Worm (Caenorhabditis elegans): ENCODE measurements around the gene insc-1.

insc-1 gene

DNA sequence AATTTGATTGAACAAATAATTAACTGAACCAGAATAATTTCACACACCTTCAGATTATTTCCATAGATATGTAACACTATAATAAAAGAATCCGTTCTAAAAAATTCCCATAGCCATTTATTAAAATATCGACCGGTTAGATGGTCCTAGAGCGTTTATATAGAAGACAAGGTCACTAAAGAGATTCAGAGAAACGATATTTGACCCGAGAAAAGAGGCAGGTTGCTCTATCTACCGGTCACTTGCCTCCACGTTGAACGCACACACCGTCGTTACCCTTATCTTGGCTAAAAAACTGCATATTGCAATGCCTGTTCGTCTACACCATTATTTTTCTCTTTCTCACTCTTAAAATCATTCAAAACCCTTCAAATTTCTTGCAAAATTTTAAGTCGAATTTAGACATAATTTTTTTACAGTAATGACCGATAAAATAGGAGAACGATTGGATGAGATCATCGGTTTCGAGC, 22.5 kb downstream of the insc-1 start, which contains the start of gene C07D10.5:
C07D10.5 (plus strand) TSS at position 420 of the 470 bp plus-strand sequence.
- no peak for TF ChIP-seq ceh-36 (tag; optimal IDR thresholded peaks at IDR 0.05)
- no peak for TF ChIP-seq F13C5.2 (tag; optimal IDR thresholded peaks at IDR 0.05)
- TF ChIP-seq ama-1 (optimal IDR thresholded peaks at IDR 0.05), result no peak
- no peak for TF ChIP-seq flt-1 (GFP tag; IDR thresholded peaks at IDR 0.05)
- TF ChIP-seq hnd-1 (tag; optimal IDR thresholded peaks at IDR 0.05), result no peak
- TF ChIP-seq tra-4 (tag; optimal IDR thresholded peaks at IDR 0.05), result no peak
- TF ChIP-seq tbx-11 (GFP tag; IDR thresholded peaks at IDR 0.05), result no peak
- TF ChIP-seq ceh-13 (GFP tag; optimal IDR thresholded peaks at IDR 0.05), result no peak
- TF ChIP-seq tbx-37 (GFP tag; conservative IDR thresholded peaks at IDR 0.05), result no peak
- TF ChIP-seq hmbx-1 (tag; optimal IDR thresholded peaks at IDR 0.05), result no peak
- no peak for TF ChIP-seq B0310.2 (tag; optimal IDR thresholded peaks at IDR 0.05)
- TF ChIP-seq aly-1 (tag; optimal IDR thresholded peaks at IDR 0.05), result no peak
- no peak for TF ChIP-seq scrt-1 (GFP tag; IDR thresholded peaks at IDR 0.05)

DNA sequence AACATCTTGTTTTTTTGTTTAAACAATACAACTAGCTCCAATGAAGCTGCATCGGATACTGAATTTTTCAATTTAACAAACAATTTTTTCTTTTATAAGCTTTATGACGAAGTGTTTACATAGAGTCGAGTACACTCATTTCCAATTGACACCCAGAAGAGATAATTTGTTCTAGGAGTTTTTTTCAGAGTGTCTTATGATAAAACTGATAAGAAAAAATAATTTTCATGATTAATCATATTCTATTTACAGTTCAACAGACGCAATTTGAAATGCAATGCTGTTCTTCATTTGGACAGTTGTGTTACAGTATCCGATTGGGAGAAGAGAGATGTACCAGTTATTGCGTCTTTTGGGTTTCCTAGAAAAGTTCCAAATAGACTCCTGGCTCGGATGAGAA, 23.3 kb downstream of the insc-1 start:
- TF ChIP-seq F13C5.2 (tag; optimal IDR thresholded peaks at IDR 0.05), result no peak
- TF ChIP-seq sea-1 (GFP tag; conservative IDR thresholded peaks at IDR 0.05), result no peak
- no peak for TF ChIP-seq flt-1 (GFP tag; IDR thresholded peaks at IDR 0.05)
- no peak for TF ChIP-seq ceh-13 (GFP tag; optimal IDR thresholded peaks at IDR 0.05)
- no peak for TF ChIP-seq hmg-4 (GFP tag; optimal IDR thresholded peaks at IDR 0.05)
- no peak for TF ChIP-seq tbx-11 (GFP tag; IDR thresholded peaks at IDR 0.05)
- TF ChIP-seq hmbx-1 (tag; optimal IDR thresholded peaks at IDR 0.05), result no peak
- no peak for TF ChIP-seq ama-1 (optimal IDR thresholded peaks at IDR 0.05)
- no peak for TF ChIP-seq tbx-37 (GFP tag; conservative IDR thresholded peaks at IDR 0.05)
- TF ChIP-seq ceh-36 (tag; optimal IDR thresholded peaks at IDR 0.05), result no peak
- TF ChIP-seq pes-1 (GFP tag; IDR thresholded peaks at IDR 0.05), result no peak

DNA sequence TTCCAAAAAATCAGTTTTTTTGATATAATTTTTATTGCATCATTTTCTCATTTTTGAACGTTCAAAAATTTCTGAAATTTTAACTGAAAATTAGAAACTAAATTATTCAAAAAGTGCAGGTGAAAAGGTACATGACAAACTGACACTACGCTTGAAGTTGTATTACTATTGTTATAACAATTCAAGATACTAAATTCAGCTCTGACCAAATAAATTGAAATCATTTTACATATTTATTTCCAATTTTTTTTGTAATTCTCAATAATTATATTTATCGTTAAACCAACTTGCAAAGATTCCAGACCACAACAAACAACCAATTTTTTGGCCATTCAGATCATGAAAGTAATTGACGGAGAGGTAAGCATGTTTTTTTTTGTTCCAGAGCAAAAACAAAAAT, 26.7 kb downstream of the insc-1 start, which contains the start of gene sre-3:
sre-3 (plus strand) TSS at position 301 of the 400 bp plus-strand sequence.
- TF ChIP-seq tbx-11 (GFP tag; IDR thresholded peaks at IDR 0.05), result no peak
- no peak for TF ChIP-seq flt-1 (GFP tag; IDR thresholded peaks at IDR 0.05)
- no peak for TF ChIP-seq hnd-1 (tag; optimal IDR thresholded peaks at IDR 0.05)

DNA sequence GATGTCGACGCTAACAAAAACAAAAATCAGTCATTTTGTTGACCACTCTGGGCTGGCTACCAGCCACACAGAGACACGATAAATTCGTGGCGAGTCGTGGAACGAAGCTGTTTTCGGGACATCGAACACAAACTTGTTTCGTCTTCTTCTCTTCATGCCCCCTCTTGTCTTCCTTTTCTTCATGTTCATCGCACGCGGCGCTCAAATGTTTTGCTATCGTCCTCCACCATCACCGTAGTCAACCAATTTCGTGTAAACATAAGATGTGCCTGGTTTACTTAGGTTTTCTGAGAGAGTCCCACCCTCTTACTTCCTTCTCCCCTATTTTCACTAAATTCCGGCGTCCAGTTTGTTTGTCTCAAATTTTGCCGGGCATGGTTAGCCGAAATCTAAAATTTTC, 31.6 kb downstream of the insc-1 start:
- TF ChIP-seq ama-1 (optimal IDR thresholded peaks at IDR 0.05), result no peak
- TF ChIP-seq ets-7 (tag; optimal IDR thresholded peaks at IDR 0.05), result no peak
- TF ChIP-seq ceh-13 (GFP tag; optimal IDR thresholded peaks at IDR 0.05), result no peak
- no peak for TF ChIP-seq hmg-4 (GFP tag; optimal IDR thresholded peaks at IDR 0.05)
- no peak for TF ChIP-seq tbx-37 (GFP tag; conservative IDR thresholded peaks at IDR 0.05)
- no peak for TF ChIP-seq tra-4 (tag; optimal IDR thresholded peaks at IDR 0.05)
- TF ChIP-seq B0310.2 (tag; optimal IDR thresholded peaks at IDR 0.05), result no peak
- TF ChIP-seq F13C5.2 (tag; optimal IDR thresholded peaks at IDR 0.05), result no peak
- no peak for TF ChIP-seq scrt-1 (GFP tag; IDR thresholded peaks at IDR 0.05)
- TF ChIP-seq ceh-36 (tag; optimal IDR thresholded peaks at IDR 0.05), result no peak
- TF ChIP-seq hnd-1 (tag; optimal IDR thresholded peaks at IDR 0.05), result no peak
- TF ChIP-seq aly-1 (tag; optimal IDR thresholded peaks at IDR 0.05), result no peak
- TF ChIP-seq flt-1 (GFP tag; IDR thresholded peaks at IDR 0.05), result no peak
- TF ChIP-seq hmbx-1 (tag; optimal IDR thresholded peaks at IDR 0.05), result no peak
- TF ChIP-seq tbx-11 (GFP tag; IDR thresholded peaks at IDR 0.05), result no peak
- TF ChIP-seq pes-1 (GFP tag; IDR thresholded peaks at IDR 0.05), result no peak

DNA sequence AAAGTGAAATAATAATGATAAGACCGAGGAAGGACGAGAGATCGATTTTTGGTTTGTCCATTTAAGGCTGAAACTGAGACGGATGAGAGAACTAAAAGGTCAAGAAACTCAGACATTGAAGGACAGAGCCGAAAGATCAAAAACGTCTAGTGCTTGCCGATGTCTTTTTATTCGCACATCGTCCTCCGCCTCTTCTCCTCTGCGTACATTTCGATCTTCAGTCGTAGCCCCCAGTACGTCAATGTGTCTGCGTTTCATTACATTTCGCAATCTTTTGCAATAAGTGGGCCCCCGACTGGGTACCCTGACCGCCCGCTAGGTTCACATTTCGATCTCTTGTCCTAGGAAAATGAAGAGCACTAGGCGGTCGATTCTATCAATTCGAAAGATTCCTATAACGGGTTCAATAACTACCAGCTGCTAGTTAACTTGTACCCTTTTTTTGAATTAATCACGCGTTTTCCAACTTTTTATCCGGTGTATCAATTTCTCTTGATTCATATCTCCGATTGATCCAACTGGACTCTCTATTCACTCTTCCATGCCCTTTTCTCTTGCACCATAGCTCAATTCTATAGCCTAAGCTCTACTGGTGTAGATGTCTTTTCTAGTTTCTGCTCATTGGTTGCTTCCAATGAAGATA, 33.5 kb downstream of the insc-1 start:
- no peak for TF ChIP-seq tra-4 (tag; optimal IDR thresholded peaks at IDR 0.05)
- TF ChIP-seq B0310.2 (tag; optimal IDR thresholded peaks at IDR 0.05), result no peak
- TF ChIP-seq hmg-4 (GFP tag; optimal IDR thresholded peaks at IDR 0.05), result no peak
- TF ChIP-seq F13C5.2 (tag; optimal IDR thresholded peaks at IDR 0.05), result peak; percentile 50

DNA sequence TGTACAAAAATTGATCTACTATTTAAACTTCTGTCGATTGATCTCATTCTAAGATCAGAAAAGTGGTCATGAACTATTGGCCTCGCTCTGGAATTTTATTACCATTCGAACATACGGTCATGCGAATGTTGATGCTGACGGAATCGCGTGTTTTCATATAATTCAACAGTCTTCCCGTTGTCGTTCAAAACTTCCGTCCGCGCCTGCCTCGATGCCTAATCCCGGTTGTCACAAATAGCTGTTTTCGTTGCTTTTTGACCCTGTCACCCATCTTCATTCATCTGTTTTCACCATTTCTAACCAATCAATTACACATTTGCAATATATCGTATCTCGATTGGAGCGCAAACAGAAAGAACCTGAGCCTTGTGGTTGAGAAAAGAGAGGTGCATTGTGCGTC, 34.7 kb downstream of the insc-1 start:
- TF ChIP-seq sea-1 (GFP tag; conservative IDR thresholded peaks at IDR 0.05) (no peak), tbx-11 (GFP tag; IDR thresholded peaks at IDR 0.05) (no peak), hmg-4 (GFP tag; optimal IDR thresholded peaks at IDR 0.05) (no peak), pes-1 (GFP tag; IDR thresholded peaks at IDR 0.05) (no peak), scrt-1 (GFP tag; IDR thresholded peaks at IDR 0.05) (no peak), ama-1 (optimal IDR thresholded peaks at IDR 0.05) (no peak), ceh-13 (GFP tag; optimal IDR thresholded peaks at IDR 0.05) (no peak), B0310.2 (tag; optimal IDR thresholded peaks at IDR 0.05) (no peak), tbx-37 (GFP tag; conservative IDR thresholded peaks at IDR 0.05) (no peak), flt-1 (GFP tag; IDR thresholded peaks at IDR 0.05) (no peak)

DNA sequence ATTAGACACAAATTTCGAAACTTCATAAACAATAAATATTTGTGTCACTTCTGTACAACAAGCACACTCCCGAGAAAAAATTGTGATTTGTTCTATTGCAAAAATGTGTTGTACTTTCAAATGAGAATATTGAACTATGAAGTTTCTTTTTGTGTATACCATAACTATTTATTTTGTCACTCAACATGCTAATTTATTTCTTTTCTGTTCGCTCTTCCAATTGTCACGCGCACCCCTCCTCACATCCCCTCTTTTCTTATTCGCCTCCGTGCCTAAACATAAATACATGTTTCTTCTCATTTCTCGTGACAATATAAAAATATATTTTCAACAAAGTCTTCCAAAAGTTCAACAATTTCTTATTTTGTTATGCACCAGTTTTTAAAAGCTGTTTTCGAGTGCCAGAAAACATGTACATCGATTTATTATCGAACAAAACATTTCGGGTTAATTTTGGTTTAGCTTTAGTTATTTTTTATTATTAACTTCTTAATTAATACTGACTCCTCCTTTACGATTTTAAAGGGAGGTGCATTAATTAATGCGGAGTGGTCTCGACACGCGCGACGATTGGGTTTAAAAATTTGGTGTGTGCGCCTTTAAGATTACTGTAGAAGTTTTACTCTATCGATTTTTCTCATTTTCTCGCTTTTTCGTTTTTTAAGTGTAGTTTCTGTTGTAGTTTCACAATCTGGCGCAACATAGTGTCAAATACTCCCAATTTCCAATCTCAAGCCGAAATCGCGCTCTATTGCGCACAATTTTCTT, 35.4 kb downstream of the insc-1 start:
- TF ChIP-seq tbx-37 (GFP tag; conservative IDR thresholded peaks at IDR 0.05) (no peak), tra-4 (tag; optimal IDR thresholded peaks at IDR 0.05) (no peak), scrt-1 (GFP tag; IDR thresholded peaks at IDR 0.05) (no peak), hnd-1 (tag; optimal IDR thresholded peaks at IDR 0.05) (no peak), ets-7 (tag; optimal IDR thresholded peaks at IDR 0.05) (no peak), ceh-13 (GFP tag; optimal IDR thresholded peaks at IDR 0.05) (no peak), aly-1 (tag; optimal IDR thresholded peaks at IDR 0.05) (no peak), hmbx-1 (tag; optimal IDR thresholded peaks at IDR 0.05) (no peak), ceh-36 (tag; optimal IDR thresholded peaks at IDR 0.05) (no peak), F13C5.2 (tag; optimal IDR thresholded peaks at IDR 0.05) (no peak), sea-1 (GFP tag; conservative IDR thresholded peaks at IDR 0.05) (no peak), pes-1 (GFP tag; IDR thresholded peaks at IDR 0.05) (no peak), hmg-4 (GFP tag; optimal IDR thresholded peaks at IDR 0.05) (no peak)

Measured in whole organism, early embryonic.